Worm (Caenorhabditis elegans) whole organism, L4 larva: Measurements from ENCODE around the gene spp-16.

Experiments
- F37D6.2 ChIP-seq: sonication (generic microtip); optimal IDR thresholded peaks from 2 replicates; lab custom pipeline; 2016; ENCODE audit warnings: mild to moderate bottlenecking, missing genetic modification characterization, missing compliant biosample characterization
- R02D3.7 ChIP-seq: fragments of 150-350 bp; sonication (generic microtip); optimal IDR thresholded peaks from 3 replicates; lab custom pipeline; 2014; ENCODE audit warnings: missing biosample characterization, missing genetic modification characterization
- Y48G9A.11 ChIP-seq: fragments of 200-800 bp; sonication (Bioruptor generic); IDR thresholded peaks from 2 replicates; pipeline ENCODE4 v1.3.6; 2022; ENCODE audit warnings: missing genetic modification reagents, missing genetic modification characterization, missing compliant biosample characterization
- Y75B8A.6 ChIP-seq: fragments of 200-800 bp; sonication (Bioruptor generic); IDR thresholded peaks from 2 replicates; pipeline ENCODE4 v1.3.6; 2022; ENCODE audit warnings: missing genetic modification reagents, missing genetic modification characterization, missing compliant biosample characterization
- ZK546.5 ChIP-seq, 2 experiments: sonication (generic microtip); optimal IDR thresholded peaks; 2 replicates each; lab custom pipeline; 2017; ENCODE audit warnings: missing biosample characterization in 2 of 2, missing genetic modification characterization in 2 of 2
- aha-1 ChIP-seq: fragments of 150-350 bp; peaks from one replicate; lab custom pipeline; 2014; ENCODE audit warnings: missing biosample characterization, missing genetic modification characterization
- arid-1 ChIP-seq: fragments of 200-800 bp; sonication (Bioruptor generic); conservative IDR thresholded peaks from 2 replicates; pipeline ENCODE4 v1.3.6; 2022; ENCODE audit warnings: missing genetic modification reagents, missing genetic modification characterization, missing compliant biosample characterization
- attf-4 ChIP-seq: sonication (generic microtip); optimal IDR thresholded peaks from 3 replicates; lab custom pipeline; 2017; ENCODE audit warnings: missing biosample characterization, missing genetic modification characterization
- ceh-20 ChIP-seq: fragments of 200-800 bp; sonication (Bioruptor generic); IDR thresholded peaks from 2 replicates; pipeline ENCODE4 v1.3.6; 2022; ENCODE audit warnings: missing genetic modification reagents, missing genetic modification characterization, missing compliant biosample characterization
- ceh-82 ChIP-seq: sonication (generic microtip); optimal IDR thresholded peaks from 2 replicates; lab custom pipeline; 2017; ENCODE audit warnings: missing biosample characterization, missing genetic modification characterization
- daf-19 ChIP-seq: fragments of 200-800 bp; sonication (Bioruptor generic); conservative IDR thresholded peaks from 2 replicates; pipeline ENCODE4 v1.3.6; 2022; ENCODE audit warnings: missing genetic modification characterization, missing compliant biosample characterization
- dve-1 ChIP-seq: sonication (generic microtip); optimal IDR thresholded peaks from 2 replicates; lab custom pipeline; 2017; ENCODE audit warnings: antibody characterized with exemption, mild to moderate bottlenecking, missing genetic modification characterization, missing compliant biosample characterization; ENCODE audit not compliant: insufficient read depth
- egl-27 ChIP-seq: sonication (generic microtip); optimal IDR thresholded peaks from 3 replicates; lab custom pipeline; 2017; ENCODE audit warnings: missing biosample characterization, missing genetic modification reagents, missing genetic modification characterization
- egl-43 ChIP-seq: fragments of 200-800 bp; sonication (Bioruptor generic); IDR thresholded peaks from 2 replicates; pipeline ENCODE4 v1.3.6; 2022; ENCODE audit warnings: missing genetic modification reagents, missing genetic modification characterization, missing compliant biosample characterization
- fkh-10 ChIP-seq: fragments of 150-350 bp; optimal IDR thresholded peaks from 2 replicates; lab custom pipeline; 2014; ENCODE audit warnings: missing biosample characterization, missing genetic modification reagents, missing genetic modification characterization
- gei-8 ChIP-seq: fragments of 200-800 bp; sonication (Bioruptor generic); optimal IDR thresholded peaks from 2 replicates; lab custom pipeline; 2018; ENCODE audit warnings: mild to moderate bottlenecking, missing genetic modification characterization, missing compliant biosample characterization
- hlh-11 ChIP-seq: fragments of 200-800 bp; sonication (Bioruptor generic); optimal IDR thresholded peaks from 2 replicates; lab custom pipeline; 2018; ENCODE audit warnings: mild to moderate bottlenecking, missing genetic modification characterization, missing compliant biosample characterization
- hlh-30 ChIP-seq: sonication (generic microtip); optimal IDR thresholded peaks from 2 replicates; lab custom pipeline; 2017; ENCODE audit warnings: antibody characterized with exemption, mild to moderate bottlenecking, missing genetic modification characterization, missing compliant biosample characterization; ENCODE audit not compliant: insufficient read depth
- hmg-1.1 ChIP-seq: fragments of 200-800 bp; sonication (Bioruptor generic); IDR thresholded peaks from 2 replicates; pipeline ENCODE4 v1.3.6; 2022; ENCODE audit warnings: missing genetic modification reagents, missing genetic modification characterization, missing compliant biosample characterization
- lin-13 ChIP-seq: fragments of 150-350 bp; optimal IDR thresholded peaks from 2 replicates; lab custom pipeline; 2014; ENCODE audit warnings: missing biosample characterization, missing genetic modification reagents, missing genetic modification characterization
- lin-39 ChIP-seq: fragments of 150-350 bp; optimal IDR thresholded peaks from 2 replicates; lab custom pipeline; 2014; ENCODE audit warnings: missing biosample characterization, missing genetic modification reagents, missing genetic modification characterization
- madf-9 ChIP-seq: fragments of 200-800 bp; sonication (Bioruptor generic); conservative IDR thresholded peaks from 2 replicates; pipeline ENCODE4 v1.3.6; 2022; ENCODE audit warnings: missing genetic modification reagents, missing genetic modification characterization, missing compliant biosample characterization
- mdl-1 ChIP-seq, 2 experiments: fragments of 150-350 bp in 1 of 2; sonication (generic microtip) in 1 of 2; optimal IDR thresholded peaks; 2 replicates each; lab custom pipeline; 2014 to 2017; ENCODE audit warnings: missing biosample characterization in 2 of 2, missing genetic modification characterization in 2 of 2
- mdt-29 ChIP-seq: fragments of 200-800 bp; sonication (Bioruptor generic); IDR thresholded peaks from 2 replicates; pipeline ENCODE4 v1.3.6; 2022; ENCODE audit warnings: missing genetic modification reagents, missing genetic modification characterization, missing compliant biosample characterization
- nhr-28 ChIP-seq: fragments of 150-350 bp; optimal IDR thresholded peaks from 2 replicates; lab custom pipeline; 2014; ENCODE audit warnings: missing biosample characterization, missing genetic modification characterization
- nhr-42 ChIP-seq: fragments of 200-800 bp; sonication (Bioruptor generic); IDR thresholded peaks from 2 replicates; pipeline ENCODE4 v1.3.6; 2022; ENCODE audit warnings: missing genetic modification characterization, missing compliant biosample characterization
- nhr-6 ChIP-seq: fragments of 150-350 bp; optimal IDR thresholded peaks from 2 replicates; lab custom pipeline; 2014; ENCODE audit warnings: missing biosample characterization, missing genetic modification characterization
- php-3 ChIP-seq: fragments of 200-800 bp; sonication (Bioruptor generic); IDR thresholded peaks from 2 replicates; pipeline ENCODE4 v1.3.6; 2022; ENCODE audit warnings: missing genetic modification reagents, missing genetic modification characterization, missing compliant biosample characterization
- pqm-1 ChIP-seq: sonication (generic microtip); optimal IDR thresholded peaks from 2 replicates; lab custom pipeline; 2017; ENCODE audit warnings: missing biosample characterization, missing genetic modification characterization
- rbr-2 ChIP-seq: sonication (generic microtip); optimal IDR thresholded peaks from 2 replicates; lab custom pipeline; 2016; ENCODE audit warnings: missing genotype, missing genetic modification characterization, missing compliant biosample characterization
- set-16 ChIP-seq: fragments of 200-800 bp; sonication (Bioruptor generic); IDR thresholded peaks from 2 replicates; pipeline ENCODE4 v1.3.6; 2022; ENCODE audit warnings: missing genetic modification reagents, missing genetic modification characterization, missing compliant biosample characterization
- snpc-1.2 ChIP-seq: fragments of 200-800 bp; sonication (Bioruptor generic); IDR thresholded peaks from 2 replicates; pipeline ENCODE4 v1.3.6; 2022; ENCODE audit warnings: missing genetic modification reagents, missing genetic modification characterization, missing compliant biosample characterization
- snpc-4 ChIP-seq: fragments of 150-350 bp; optimal IDR thresholded peaks from 2 replicates; lab custom pipeline; 2014; ENCODE audit warnings: missing biosample characterization, missing genetic modification characterization
- spr-3 ChIP-seq: fragments of 200-800 bp; sonication (Bioruptor generic); optimal IDR thresholded peaks from 2 replicates; lab custom pipeline; 2018; ENCODE audit warnings: mild to moderate bottlenecking, missing genetic modification characterization, missing compliant biosample characterization
- tag-97 ChIP-seq: fragments of 200-800 bp; sonication (Bioruptor generic); IDR thresholded peaks from 2 replicates; pipeline ENCODE4 v1.3.6; 2022; ENCODE audit warnings: missing genetic modification characterization, missing compliant biosample characterization
- unc-130 ChIP-seq: sonication (generic microtip); optimal IDR thresholded peaks from 2 replicates; lab custom pipeline; 2016; ENCODE audit warnings: missing genetic modification reagents, missing genetic modification characterization, missing compliant biosample characterization
- unc-62 ChIP-seq, 3 experiments: fragments of 150-350 bp in 1 of 3; sonication (generic microtip); optimal IDR thresholded peaks in 2 of 3; peaks in 1 of 3; 1 replicate in 1 of 3; 2 replicates in 2 of 3; lab custom pipeline; 2014 to 2017; ENCODE audit warnings: missing biosample characterization in 3 of 3, missing genetic modification characterization in 3 of 3, missing genetic modification reagents in 3 of 3, missing genotype in 1 of 3
- zag-1 ChIP-seq: fragments of 150-350 bp; optimal IDR thresholded peaks from 2 replicates; lab custom pipeline; 2014; ENCODE audit warnings: missing biosample characterization, missing genetic modification characterization
- zip-11 ChIP-seq: fragments of 200-800 bp; sonication (Bioruptor generic); IDR thresholded peaks from 2 replicates; pipeline ENCODE4 v1.3.6; 2022; ENCODE audit warnings: missing genetic modification characterization, missing compliant biosample characterization
- ztf-11 ChIP-seq: fragments of 150-350 bp; optimal IDR thresholded peaks from 2 replicates; lab custom pipeline; 2014; ENCODE audit warnings: missing biosample characterization, missing genetic modification characterization

Gene spp-16

ce11 chrV:10901125-10901524 lies at the start of gene spp-16:
spp-16 (minus strand) TSS chrV:10901303.
- no peak for TF ChIP-seq ZK546.5 (tag; optimal IDR thresholded peaks at IDR 0.05; lab: Kevin White, UChicago)
- TF ChIP-seq nhr-28 = peak; percentile 44
- TF ChIP-seq arid-1 (GFP tag; lab: Robert Waterston, UW) = no peak
- no peak for TF ChIP-seq lin-13 (GFP tag; lab: Kevin White, UChicago)
- no peak for TF ChIP-seq unc-130
- no peak for TF ChIP-seq mdt-29
- TF ChIP-seq hlh-11 (tag; lab: Kevin White, UChicago) = no peak
- TF ChIP-seq pqm-1 = peak; percentile 53
- no peak for TF ChIP-seq php-3
- peak; percentile 16 for TF ChIP-seq dve-1 (tag; lab: Kevin White, UChicago)
- no peak for TF ChIP-seq zip-11 (GFP tag; lab: Robert Waterston, UW)

- TF ChIP-seq ztf-11 (tag; lab: Kevin White, UChicago) = no peak
- TF ChIP-seq zag-1 = no peak
- no peak for TF ChIP-seq Y48G9A.11 (GFP tag; lab: Robert Waterston, UW)
- no peak for TF ChIP-seq F37D6.2 (tag; lab: Kevin White, UChicago)
- no peak for TF ChIP-seq mdt-29
- no peak for TF ChIP-seq tag-97 (GFP tag; lab: Robert Waterston, UW)
- TF ChIP-seq nhr-42 (GFP tag; lab: Robert Waterston, UW) = no peak
- TF ChIP-seq lin-39 (tag; lab: Kevin White, UChicago) = no peak
- TF ChIP-seq mdl-1 (tag; optimal IDR thresholded peaks at IDR 0.05; lab: Kevin White, UChicago) = no peak
- no peak for TF ChIP-seq nhr-28
- TF ChIP-seq nhr-6 = no peak
- no peak for TF ChIP-seq egl-27
- TF ChIP-seq Y75B8A.6 = no peak
- TF ChIP-seq madf-9 (GFP tag; lab: Robert Waterston, UW) = no peak
- no peak for TF ChIP-seq daf-19
- no peak for TF ChIP-seq ZK546.5 (tag; optimal IDR thresholded peaks at IDR 0.05; lab: Kevin White, UChicago)
- TF ChIP-seq egl-43 = no peak
- TF ChIP-seq hmg-1.1 (GFP tag; lab: Robert Waterston, UW) = no peak
- no peak for TF ChIP-seq fkh-10 (GFP tag; lab: Kevin White, UChicago)
- TF ChIP-seq snpc-4 (tag; lab: Kevin White, UChicago) = no peak
Observed at ce11 chrV:10949511-10949910, 48.4 kb upstream of the spp-16 start, which contains the start of gene col-153. col-153 (plus strand) TSS chrV:10949811.

ce11 chrV:10947930-10948329 lies 46.8 kb upstream of the spp-16 start, which contains the start of gene F17C11.2:
F17C11.2 (plus strand) TSS chrV:10948230.
- peak; percentile 38 for TF ChIP-seq aha-1
- no peak for TF ChIP-seq hlh-30 (tag; lab: Kevin White, UChicago)

- TF ChIP-seq ceh-82 (tag; lab: Kevin White, UChicago) = no peak
- TF ChIP-seq rbr-2 (tag; lab: Kevin White, UChicago) = no peak
- TF ChIP-seq attf-4 (tag; lab: Kevin White, UChicago) = no peak
- no peak for TF ChIP-seq gei-8
- no peak for TF ChIP-seq R02D3.7
- no peak for TF ChIP-seq snpc-1.2 (GFP tag; lab: Robert Waterston, UW)
- TF ChIP-seq pqm-1 = no peak
- TF ChIP-seq spr-3 (GFP tag; lab: Kevin White, UChicago) = no peak
- no peak for TF ChIP-seq unc-62 (GFP tag; optimal IDR thresholded peaks at IDR 0.05 in 1 of 2; lab: Kevin White, UChicago)
- no peak for TF ChIP-seq unc-62 (tag; optimal IDR thresholded peaks at IDR 0.05; lab: Kevin White, UChicago)
- no peak for TF ChIP-seq ceh-20 (GFP tag; lab: Robert Waterston, UW)
- no peak for TF ChIP-seq hlh-11 (tag; lab: Kevin White, UChicago)
- no peak for TF ChIP-seq set-16 (GFP tag; lab: Robert Waterston, UW)
- TF ChIP-seq dve-1 (tag; lab: Kevin White, UChicago) = no peak
- TF ChIP-seq hmg-1.1 (GFP tag; lab: Robert Waterston, UW) = no peak
- TF ChIP-seq nhr-6 = no peak
Observed at ce11 chrV:10947210-10947609, 46.1 kb upstream of the spp-16 start.
